Worm (Caenorhabditis elegans) whole organism, L4 larva: ENCODE measurements around the gene F14D2.19.

Experiments used
- F10B5.3 ChIP-seq: sonication (generic microtip); optimal IDR thresholded peaks from 2 replicates; lab custom pipeline; 2016; ENCODE audit warnings: mild to moderate bottlenecking, missing genetic modification characterization, missing compliant biosample characterization
- ces-1 ChIP-seq: fragments of 150-350 bp; sonication (generic microtip); optimal IDR thresholded peaks from 4 replicates; lab custom pipeline; 2014; ENCODE audit warnings: missing biosample characterization, missing genetic modification reagents, missing genetic modification characterization
- daf-19 ChIP-seq: fragments of 200-800 bp; sonication (Bioruptor generic); conservative IDR thresholded peaks from 2 replicates; pipeline ENCODE4 v1.3.6; 2022; ENCODE audit warnings: missing genetic modification characterization, missing compliant biosample characterization
- fkh-10 ChIP-seq: fragments of 150-350 bp; optimal IDR thresholded peaks from 2 replicates; lab custom pipeline; 2014; ENCODE audit warnings: missing biosample characterization, missing genetic modification reagents, missing genetic modification characterization
- lir-3 ChIP-seq: sonication (generic microtip); optimal IDR thresholded peaks from 2 replicates; lab custom pipeline; 2016; ENCODE audit warnings: mild to moderate bottlenecking, missing genetic modification characterization, missing compliant biosample characterization
- mep-1 ChIP-seq: fragments of 150-350 bp; sonication (generic microtip); optimal IDR thresholded peaks from 3 replicates; lab custom pipeline; 2014; ENCODE audit warnings: missing biosample characterization, missing genetic modification characterization
- nhr-11 ChIP-seq: fragments of 150-350 bp; optimal IDR thresholded peaks from 2 replicates; lab custom pipeline; 2014; ENCODE audit warnings: missing biosample characterization, missing genetic modification characterization
- tra-1 ChIP-seq: fragments of 200-800 bp; sonication (Bioruptor generic); IDR thresholded peaks from 2 replicates; pipeline ENCODE4 v1.3.6; 2022; ENCODE audit warnings: missing genetic modification reagents, missing genetic modification characterization, missing compliant biosample characterization
- ztf-11 ChIP-seq: fragments of 150-350 bp; optimal IDR thresholded peaks from 2 replicates; lab custom pipeline; 2014; ENCODE audit warnings: missing biosample characterization, missing genetic modification characterization

DNA sequence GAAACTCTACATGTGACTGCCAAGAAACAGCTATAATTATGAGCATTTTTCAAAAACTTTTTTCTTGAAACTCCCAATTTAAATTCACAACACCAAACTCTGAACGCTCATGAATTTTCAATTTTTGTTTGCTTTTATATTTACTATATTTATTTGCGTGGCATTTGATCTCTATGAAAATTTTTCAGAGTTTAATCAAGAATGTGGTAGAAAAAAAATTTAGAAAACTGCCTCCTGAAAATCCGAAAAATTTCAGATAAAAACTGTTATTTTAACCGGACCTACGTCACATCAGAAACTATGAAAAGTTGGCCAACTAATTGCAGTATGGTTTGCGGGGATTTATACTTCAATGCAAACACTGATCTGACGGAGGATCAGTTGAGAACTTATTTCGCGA lies 4.9 kb downstream of the F14D2.19 start, which contains the start of gene irld-27:
- TF ChIP-seq F10B5.3 (no peak), tra-1 (GFP tag; lab: Robert Waterston, UW) (no peak), fkh-10 (GFP tag; lab: Kevin White, UChicago) (no peak), ces-1 (GFP tag; lab: Kevin White, UChicago) (no peak), mep-1 (tag; lab: Kevin White, UChicago) (no peak), ztf-11 (tag; lab: Kevin White, UChicago) (no peak), daf-19 (GFP tag; lab: Robert Waterston, UW) (no peak), nhr-11 (no peak), lir-3 (tag; lab: Kevin White, UChicago) (no peak)
